Worm (Caenorhabditis elegans): ENCODE data around the gene nlp-51.

DNA sequence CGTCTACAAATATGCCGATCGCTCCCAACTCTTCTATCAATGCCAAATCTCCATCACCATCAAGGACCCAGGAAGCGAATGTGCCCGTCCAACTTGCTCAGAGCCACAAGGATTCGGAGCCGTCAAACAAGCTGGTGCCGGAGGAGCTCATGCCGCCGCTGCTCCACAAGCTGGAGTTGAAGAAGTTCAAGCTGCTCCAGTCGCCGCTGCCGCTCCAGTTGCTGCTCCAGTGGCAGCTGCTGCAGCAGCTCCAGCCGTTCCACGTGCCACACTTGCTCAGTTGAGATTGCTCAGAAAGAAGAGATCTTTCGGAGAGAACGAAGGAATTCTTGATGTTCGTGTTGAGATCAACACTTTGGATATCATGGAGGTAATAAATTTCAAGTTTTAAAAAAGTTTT is 48.7 kb downstream of the nlp-51 start:
- TF ChIP-seq skn-1 (tag; optimal IDR thresholded peaks at IDR 0.05) (no peak), nhr-25 (tag; optimal IDR thresholded peaks at IDR 0.05) (no peak), nhr-129 (tag; optimal IDR thresholded peaks at IDR 0.05) (no peak), ama-1 (optimal IDR thresholded peaks at IDR 0.05) (no peak), nhr-10 (tag; optimal IDR thresholded peaks at IDR 0.05) (no peak), lsy-2 (tag; optimal IDR thresholded peaks at IDR 0.05) (no peak), nhr-11 (tag; optimal IDR thresholded peaks at IDR 0.05) (no peak)

Measured in whole organism, L2 larva.